Fruit fly (Drosophila melanogaster): Measurements from ENCODE around the gene Pus10.

DNA sequence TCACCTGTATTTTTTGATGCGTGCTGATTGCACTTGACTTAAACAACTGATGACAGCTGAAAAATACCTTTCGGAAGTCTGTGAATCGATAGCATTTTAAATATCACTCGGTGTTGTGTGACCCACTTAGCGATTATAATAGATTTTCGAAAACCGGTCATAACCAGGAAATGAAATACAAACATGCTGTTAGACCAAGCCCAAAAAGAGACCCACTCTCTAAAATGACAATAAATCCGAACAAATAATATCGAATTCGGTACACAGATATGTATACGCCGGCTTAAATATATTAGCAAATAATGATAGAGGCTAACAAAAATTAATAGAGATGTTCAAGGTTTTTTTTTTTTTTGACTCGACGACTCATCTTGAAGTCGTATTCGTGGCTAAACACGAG lies 20.6 kb upstream of the Pus10 start:
- TF ChIP-seq Blimp-1 (GFP tag; optimal IDR thresholded peaks at IDR 0.05) (no peak), CG8119 (GFP tag; IDR thresholded peaks at IDR 0.05) (no peak), eg (GFP tag; IDR thresholded peaks at IDR 0.05) (no peak), Ets96B (tag; optimal IDR thresholded peaks at IDR 0.05) (no peak), achi (GFP tag; optimal IDR thresholded peaks at IDR 0.05) (no peak), Hr39 (GFP tag; optimal IDR thresholded peaks at IDR 0.05) (no peak), Met (GFP tag; optimal IDR thresholded peaks at IDR 0.05) (no peak), Lpt (GFP tag; optimal IDR thresholded peaks at IDR 0.05) (no peak), CG7368 (GFP tag; optimal IDR thresholded peaks at IDR 0.05) (no peak), net (GFP tag; optimal IDR thresholded peaks at IDR 0.05) (no peak), OdsH (GFP tag; optimal IDR thresholded peaks at IDR 0.05) (no peak), Sox15 (GFP tag; optimal IDR thresholded peaks at IDR 0.05) (no peak), topi (GFP tag; optimal IDR thresholded peaks at IDR 0.05) (no peak), dac (GFP tag; optimal IDR thresholded peaks at IDR 0.05) (no peak)

Measured in whole organism, prepupa.